Fruit fly (Drosophila melanogaster): ENCODE results near the gene Zmynd8.

DNA sequence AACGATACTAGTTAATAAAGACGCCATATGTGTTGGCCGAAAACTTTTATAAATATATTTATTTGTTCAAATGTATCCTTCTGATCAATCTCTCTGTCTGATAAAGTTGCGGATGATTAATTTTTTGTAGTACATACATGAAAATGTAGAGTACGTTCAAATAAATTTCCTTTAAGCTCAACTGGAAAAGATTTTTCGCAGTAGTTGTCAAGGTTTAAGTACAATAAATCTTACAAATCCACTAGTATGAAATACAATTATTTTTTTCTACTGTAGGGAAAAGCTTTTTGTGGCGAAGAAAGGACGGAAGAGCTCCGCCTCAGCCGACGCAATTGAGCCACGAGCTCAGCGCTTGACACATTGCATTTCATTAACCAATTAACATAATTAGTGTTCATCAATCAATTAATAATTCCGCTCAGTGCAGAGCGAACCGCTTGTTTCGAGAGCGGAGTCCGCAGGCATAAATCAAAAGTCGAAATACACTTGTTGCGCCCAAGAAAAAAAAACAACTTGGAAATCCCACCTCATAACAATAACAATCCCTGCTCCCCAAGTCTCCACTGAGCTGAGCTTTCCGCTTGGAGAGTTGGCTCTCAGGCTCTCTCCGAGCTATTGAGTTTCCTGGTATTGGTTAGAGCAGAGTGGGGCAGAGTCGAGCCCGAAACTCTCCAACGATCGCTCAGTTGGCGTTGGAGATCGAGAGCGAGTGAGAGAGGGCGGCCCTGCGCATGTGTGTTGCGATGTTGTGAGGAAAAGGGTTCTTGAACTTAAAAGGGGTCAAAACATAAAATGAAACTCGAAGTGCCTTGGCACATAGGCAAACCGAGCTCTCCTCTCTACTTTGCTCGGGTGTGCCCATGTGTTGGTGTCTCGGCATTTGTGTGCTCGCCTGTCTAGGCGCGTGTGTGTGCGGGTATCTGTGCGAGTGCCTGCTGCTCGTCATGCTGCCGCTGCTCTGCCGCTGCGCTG lies 19.7 kb downstream of the Zmynd8 start:
- peak; percentile 90 for TF ChIP-seq Kr (GFP tag; optimal IDR thresholded peaks at IDR 0.05)
- TF ChIP-seq lab (GFP tag; optimal IDR thresholded peaks at IDR 0.05) = no peak
- no peak for TF ChIP-seq ranshi (GFP tag; IDR thresholded peaks at IDR 0.05)
- no peak for TF ChIP-seq CG7928 (GFP tag; optimal IDR thresholded peaks at IDR 0.05)
- TF ChIP-seq CG43689 (GFP tag; IDR thresholded peaks at IDR 0.05) = no peak
- TF ChIP-seq en (GFP tag; optimal IDR thresholded peaks at IDR 0.05) = no peak
- no peak for TF ChIP-seq Hr51 (GFP tag; optimal IDR thresholded peaks at IDR 0.05)
- no peak for TF ChIP-seq bcd (GFP tag; optimal IDR thresholded peaks at IDR 0.05)
- TF ChIP-seq Lhr (GFP tag; optimal IDR thresholded peaks at IDR 0.05) = no peak

Data from whole organism, embryonic.